Worm (Caenorhabditis elegans): ENCODE measurements around the gene F01G10.5.

- TF ChIP-seq ama-1 (optimal IDR thresholded peaks at IDR 0.05): no peak
- TF ChIP-seq pes-1 (GFP tag; IDR thresholded peaks at IDR 0.05): no peak
Observed at ce11 chrIV:10251261-10251660, 20.4 kb upstream of the F01G10.5 start.

Data from whole organism, early embryonic.